Fruit fly (Drosophila melanogaster) whole organism, wandering third instar larva: Measurements from ENCODE around the gene CG13901.

Source experiments
- Abd-B ChIP-seq: fragments of >200 bp; optimal IDR thresholded peaks from 2 replicates; lab custom pipeline; 2017; ENCODE audit warnings: missing biosample characterization, missing genetic modification characterization
- CG32264 ChIP-seq: fragments of 200-800 bp; sonication (Bioruptor generic); optimal IDR thresholded peaks from 2 replicates; lab custom pipeline; 2016; ENCODE audit warnings: missing biosample characterization, missing genetic modification characterization
- CG9705 ChIP-seq: fragments of 200-800 bp; sonication (Bioruptor generic); optimal IDR thresholded peaks from 2 replicates; lab custom pipeline; 2018; ENCODE audit warnings: missing biosample characterization, mild to moderate bottlenecking, missing genetic modification characterization
- CrebA ChIP-seq: fragments of 200-800 bp; sonication (Bioruptor generic); optimal IDR thresholded peaks from 2 replicates; lab custom pipeline; 2016; ENCODE audit warnings: missing biosample characterization, mild to moderate bottlenecking, missing genetic modification characterization, borderline replicate concordance
- Dfd ChIP-seq: fragments of >200 bp; optimal IDR thresholded peaks from 2 replicates; lab custom pipeline; 2017; ENCODE audit warnings: missing biosample characterization, missing genetic modification characterization
- Dif ChIP-seq: fragments of 200-275, 200-300 bp; sonication (Bioruptor generic); optimal IDR thresholded peaks from 2 replicates; lab custom pipeline; 2018; ENCODE audit warnings: missing biosample characterization, missing genetic modification characterization; ENCODE audit not compliant: partially characterized antibody
- GATAd ChIP-seq: sonication (Bioruptor generic); optimal IDR thresholded peaks from 2 replicates; lab custom pipeline; 2016; ENCODE audit warnings: missing biosample characterization, missing genetic modification characterization
- HLH106 ChIP-seq: fragments of 200-800 bp; optimal IDR thresholded peaks from 3 replicates; lab custom pipeline; 2019; ENCODE audit warnings: missing biosample characterization, mild to moderate bottlenecking, missing genetic modification characterization, moderate library complexity
- Hnf4 ChIP-seq: fragments of 200-800 bp; sonication (Bioruptor generic); optimal IDR thresholded peaks from 2 replicates; lab custom pipeline; 2016; ENCODE audit warnings: missing biosample characterization, mild to moderate bottlenecking, missing genetic modification characterization
- Hr78 ChIP-seq: fragments of >200 bp; optimal IDR thresholded peaks from 2 replicates; lab custom pipeline; 2017; ENCODE audit warnings: missing biosample characterization, missing genetic modification characterization
- Hr83 ChIP-seq: fragments of 200-300 bp; sonication (Bioruptor generic); optimal IDR thresholded peaks from 2 replicates; lab custom pipeline; 2016; ENCODE audit warnings: missing biosample characterization, mild to moderate bottlenecking, missing genetic modification characterization, moderate library complexity; ENCODE audit not compliant: poor library complexity, severe bottlenecking
- Jra ChIP-seq: sonication (Bioruptor generic); optimal IDR thresholded peaks from 2 replicates; lab custom pipeline; 2016; ENCODE audit warnings: missing biosample characterization, missing genetic modification characterization
- Mio ChIP-seq: sonication (Bioruptor generic); optimal IDR thresholded peaks from 2 replicates; lab custom pipeline; 2016; ENCODE audit warnings: missing biosample characterization, missing genetic modification characterization
- Myc ChIP-seq: fragments of >200 bp; optimal IDR thresholded peaks from 2 replicates; lab custom pipeline; 2017
- N ChIP-seq: fragments of >200 bp; optimal IDR thresholded peaks from 2 replicates; lab custom pipeline; 2018; ENCODE audit warnings: missing biosample characterization, missing external identifiers, missing genetic modification characterization
- OdsH ChIP-seq: fragments of 200-800 bp; sonication (Bioruptor generic); optimal IDR thresholded peaks from 2 replicates; lab custom pipeline; 2016; ENCODE audit warnings: missing biosample characterization, mild to moderate bottlenecking, missing genetic modification characterization
- Rel ChIP-seq, 2 experiments: fragments of 200-800 bp; sonication (Bioruptor generic) in 1 of 2; optimal IDR thresholded peaks; 2 replicates in 1 of 2; 3 replicates in 1 of 2; lab custom pipeline; 2016 to 2019; ENCODE audit warnings: mild to moderate bottlenecking in 2 of 2, missing biosample characterization in 2 of 2, missing genetic modification characterization in 2 of 2, moderate library complexity in 1 of 2
- Sp1 ChIP-seq: fragments of 200-800 bp; sonication (Bioruptor generic); optimal IDR thresholded peaks from 3 replicates; lab custom pipeline; 2019; ENCODE audit warnings: missing biosample characterization, mild to moderate bottlenecking, missing genetic modification characterization, moderate library complexity
- Vsx2 ChIP-seq: fragments of 200-300, 225-300 bp; sonication (Bioruptor generic); optimal IDR thresholded peaks from 2 replicates; lab custom pipeline; 2018; ENCODE audit warnings: missing biosample characterization, missing genetic modification characterization; ENCODE audit not compliant: partially characterized antibody
- br ChIP-seq: fragments of 200-800 bp; sonication (Bioruptor generic); optimal IDR thresholded peaks from 2 replicates; lab custom pipeline; 2016; ENCODE audit warnings: missing biosample characterization, missing genetic modification characterization
- brk ChIP-seq: fragments of 200-800 bp; sonication (Bioruptor generic); optimal IDR thresholded peaks from 2 replicates; lab custom pipeline; 2016; ENCODE audit warnings: missing biosample characterization, mild to moderate bottlenecking, missing genetic modification characterization
- dl ChIP-seq, 2 experiments: fragments of 175-275, 200-275 bp in 1 of 2; fragments of 200-275 bp in 1 of 2; sonication (Bioruptor generic); optimal IDR thresholded peaks; lab custom pipeline; 2018; ENCODE audit warnings: mild to moderate bottlenecking in 2 of 2, missing biosample characterization in 2 of 2, missing genetic modification characterization in 2 of 2, moderate library complexity in 2 of 2; ENCODE audit not compliant: partially characterized antibody in 2 of 2, insufficient read depth in 1 of 2
- dmrt93B ChIP-seq: fragments of 200-800 bp; sonication (Bioruptor generic); optimal IDR thresholded peaks from 2 replicates; lab custom pipeline; 2018; ENCODE audit warnings: missing biosample characterization, mild to moderate bottlenecking, missing genetic modification characterization
- dsf ChIP-seq: sonication (Bioruptor generic); optimal IDR thresholded peaks from 2 replicates; lab custom pipeline; 2016; ENCODE audit warnings: missing biosample characterization, missing genetic modification characterization, borderline replicate concordance
- ey ChIP-seq: fragments of 200-800 bp; sonication (Bioruptor generic); optimal IDR thresholded peaks from 2 replicates; lab custom pipeline; 2016; ENCODE audit warnings: missing biosample characterization, missing genetic modification characterization
- foxo ChIP-seq, 2 experiments: fragments of 200-800 bp; sonication (Bioruptor generic); optimal IDR thresholded peaks; 2 replicates in 1 of 2; 3 replicates in 1 of 2; lab custom pipeline; 2016 to 2017; ENCODE audit warnings: missing biosample characterization in 2 of 2, missing genetic modification characterization in 2 of 2
- fru ChIP-seq: fragments of 200-800 bp; sonication (Bioruptor generic); optimal IDR thresholded peaks from 3 replicates; lab custom pipeline; 2016; ENCODE audit warnings: missing biosample characterization, mild to moderate bottlenecking, missing genetic modification characterization
- h ChIP-seq: fragments of 200-800 bp; sonication (Bioruptor generic); optimal IDR thresholded peaks from 3 replicates; lab custom pipeline; 2016; ENCODE audit warnings: missing biosample characterization, mild to moderate bottlenecking, missing genetic modification characterization
- jim ChIP-seq: fragments of 175-275, 200-325 bp; sonication (Bioruptor generic); optimal IDR thresholded peaks from 2 replicates; lab custom pipeline; 2016; ENCODE audit warnings: missing biosample characterization, mild to moderate bottlenecking, missing genetic modification characterization
- lola ChIP-seq: fragments of >200 bp; optimal IDR thresholded peaks from 2 replicates; lab custom pipeline; 2017; ENCODE audit warnings: missing biosample characterization, missing genetic modification characterization
- pan ChIP-seq: fragments of >200 bp; optimal IDR thresholded peaks from 2 replicates; lab custom pipeline; 2017
- psq ChIP-seq: fragments of 200-800 bp; sonication (Bioruptor generic); optimal IDR thresholded peaks from 3 replicates; lab custom pipeline; 2017; ENCODE audit warnings: missing biosample characterization, mild to moderate bottlenecking, missing genetic modification characterization, moderate library complexity
- rgr ChIP-seq: fragments of 200-800 bp; sonication (Bioruptor generic); optimal IDR thresholded peaks from 3 replicates; lab custom pipeline; 2016; ENCODE audit warnings: missing biosample characterization, mild to moderate bottlenecking, missing genetic modification characterization
- sage ChIP-seq: fragments of 200-800 bp; sonication (Bioruptor generic); optimal IDR thresholded peaks from 2 replicates; lab custom pipeline; 2016; ENCODE audit warnings: missing biosample characterization, mild to moderate bottlenecking, missing genetic modification characterization
- sv ChIP-seq: fragments of 200-800 bp; sonication (Bioruptor generic); optimal IDR thresholded peaks from 3 replicates; lab custom pipeline; 2016; ENCODE audit warnings: missing biosample characterization, missing genetic modification characterization
- tai ChIP-seq: sonication (Bioruptor generic); optimal IDR thresholded peaks from 2 replicates; lab custom pipeline; 2016; ENCODE audit warnings: missing biosample characterization, missing genetic modification characterization
- usp ChIP-seq: fragments of >200 bp; optimal IDR thresholded peaks from 2 replicates; lab custom pipeline; 2017; ENCODE audit warnings: missing biosample characterization, missing genetic modification characterization
- woc ChIP-seq: sonication (Bioruptor generic); optimal IDR thresholded peaks from 2 replicates; lab custom pipeline; 2016; ENCODE audit warnings: missing biosample characterization, mild to moderate bottlenecking, missing genetic modification characterization

Gene CG13901

dm6 chr3L:872389-872972, 34.9 kb upstream of the CG13901 start:
- TF ChIP-seq Dfd (GFP tag; lab: Kevin White, UChicago) (peak; percentile 51), CrebA (GFP tag; lab: Kevin White, UChicago) (no peak), Myc (peak; percentile 54), psq (peak; percentile 60), N (GFP tag; lab: Kevin White, UChicago) (peak; percentile 36), dmrt93B (GFP tag; lab: Kevin White, UChicago) (peak; percentile 6), GATAd (no peak), dsf (GFP tag; lab: Kevin White, UChicago) (no peak), h (GFP tag; lab: Kevin White, UChicago) (peak; percentile 73), jim (GFP tag; lab: Kevin White, UChicago) (no peak), CG9705 (GFP tag; lab: Kevin White, UChicago) (peak; percentile 47), sv (GFP tag; lab: Kevin White, UChicago) (peak; percentile 38), dl (GFP tag; optimal IDR thresholded peaks at IDR 0.05; lab: Kevin White, UChicago; ENCODE audit: insufficient read depth in 1 of 2, partially characterized antibody in 2 of 2) (no peak), Dif (GFP tag; lab: Kevin White, UChicago) (no peak), Sp1 (peak; percentile 37), usp (GFP tag; lab: Kevin White, UChicago) (no peak), pan (no peak), lola (GFP tag; lab: Kevin White, UChicago) (no peak), CG32264 (GFP tag; lab: Kevin White, UChicago) (no peak), Hr83 (GFP tag; lab: Kevin White, UChicago) (no peak), ey (peak; percentile 67), Rel (GFP tag; optimal IDR thresholded peaks at IDR 0.05; lab: Kevin White, UChicago) (no peak), Rel (tag; optimal IDR thresholded peaks at IDR 0.05; lab: Kevin White, UChicago) (no peak), br (GFP tag; lab: Kevin White, UChicago) (peak; percentile 39), Jra (peak; percentile 3), Hr78 (no peak), Mio (GFP tag; lab: Kevin White, UChicago) (no peak), brk (GFP tag; lab: Kevin White, UChicago) (no peak), sage (no peak), woc (GFP tag; lab: Kevin White, UChicago) (peak; percentile 74), OdsH (GFP tag; lab: Kevin White, UChicago) (peak; percentile 10), Abd-B (GFP tag; lab: Kevin White, UChicago) (no peak), foxo (GFP tag; optimal IDR thresholded peaks at IDR 0.05; lab: Kevin White, UChicago) (peak in 1 of 2 experiments; percentile 70), rgr (GFP tag; lab: Kevin White, UChicago) (peak; percentile 60), Vsx2 (GFP tag; lab: Kevin White, UChicago) (no peak), HLH106 (tag; lab: Kevin White, UChicago) (peak; percentile 63), tai (GFP tag; lab: Kevin White, UChicago) (no peak), fru (peak; percentile 49), Hnf4 (peak; percentile 67)

- TF ChIP-seq Rel (GFP tag; optimal IDR thresholded peaks at IDR 0.05; lab: Kevin White, UChicago), result no peak
- TF ChIP-seq Rel (tag; optimal IDR thresholded peaks at IDR 0.05; lab: Kevin White, UChicago), result peak; percentile 68
- no peak for TF ChIP-seq fru
- no peak for TF ChIP-seq tai (GFP tag; lab: Kevin White, UChicago)
- TF ChIP-seq usp (GFP tag; lab: Kevin White, UChicago), result no peak
- TF ChIP-seq rgr (GFP tag; lab: Kevin White, UChicago), result no peak
- TF ChIP-seq ey, result no peak
- no peak for TF ChIP-seq Mio (GFP tag; lab: Kevin White, UChicago)
Observed at dm6 chr3L:871713-872112, 34.1 kb upstream of the CG13901 start, which contains the start of gene Usp10. Gene Usp10 (plus strand): TSS chr3L:871899.
